Fruit fly (Drosophila melanogaster): Measurements from ENCODE around the gene Flad2.

The Flad2 gene

DNA sequence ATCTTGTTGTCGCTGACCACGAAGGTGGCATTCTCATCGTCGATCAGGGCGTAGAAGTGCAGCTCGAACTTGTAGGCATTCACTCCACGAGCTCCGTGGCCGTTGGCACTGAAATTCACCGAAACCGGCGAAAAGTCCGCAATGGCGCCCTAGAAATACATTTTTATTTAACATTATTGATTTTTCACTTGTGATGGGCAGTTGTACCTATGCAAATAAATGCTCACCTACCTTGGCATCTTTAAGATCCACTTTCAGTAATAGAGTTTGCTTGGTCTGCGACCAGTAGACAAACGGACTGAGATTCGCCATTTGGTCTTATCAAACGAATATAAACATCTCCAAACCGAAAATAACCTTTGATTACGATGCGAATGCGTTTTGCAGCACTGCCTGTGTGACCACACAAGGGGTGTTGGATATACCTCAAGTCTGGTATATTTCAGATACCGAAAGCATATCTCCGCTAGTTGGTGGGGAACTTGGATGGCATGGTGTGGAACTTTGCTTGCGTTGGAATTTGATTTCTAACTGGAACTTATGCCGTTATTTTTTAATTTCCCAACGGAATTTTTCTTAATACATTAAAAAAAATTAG, 33.0 kb downstream of the Flad2 start, which contains the start of gene Hacd2 (continued):
- TF ChIP-seq CG13775 (GFP tag; optimal IDR thresholded peaks at IDR 0.05) (no peak), unpg (GFP tag; optimal IDR thresholded peaks at IDR 0.05) (no peak), CG8478 (optimal IDR thresholded peaks at IDR 0.05) (no peak), gsb (GFP tag; IDR thresholded peaks at IDR 0.05) (no peak), vfl (GFP tag; optimal IDR thresholded peaks at IDR 0.05) (peak; percentile 20), HmgD (GFP tag; optimal IDR thresholded peaks at IDR 0.05) (peak; percentile 72), Chrac-16 (GFP tag; optimal IDR thresholded peaks at IDR 0.05) (no peak), slou (GFP tag; optimal IDR thresholded peaks at IDR 0.05) (no peak), Lhr (GFP tag; optimal IDR thresholded peaks at IDR 0.05) (peak; percentile 92), fd96Cb (tag; optimal IDR thresholded peaks at IDR 0.05) (no peak), GATAe (GFP tag; conservative IDR thresholded peaks at IDR 0.05) (peak; percentile 41), Ets65A (GFP tag) (peak; percentile 76), Bdp1 (GFP tag; optimal IDR thresholded peaks at IDR 0.05) (peak; percentile 1), org-1 (GFP tag; optimal IDR thresholded peaks at IDR 0.05) (no peak), hbn (GFP tag; IDR thresholded peaks at IDR 0.05; ENCODE audit: partially characterized antibody) (no peak), CG12744 (GFP tag; optimal IDR thresholded peaks at IDR 0.05) (peak; percentile 26), CG6272 (GFP tag; IDR thresholded peaks at IDR 0.05) (0 out of 2 replicates have a peak, but pooled peaks have one; percentile 16), Max (GFP tag; optimal IDR thresholded peaks at IDR 0.05) (peak; percentile 3), CG14667 (GFP tag; IDR thresholded peaks at IDR 0.05) (no peak), run (tag; optimal IDR thresholded peaks at IDR 0.05) (no peak), grau (tag; optimal IDR thresholded peaks at IDR 0.05) (no peak), eve (GFP tag; optimal IDR thresholded peaks at IDR 0.05) (no peak), CG18599 (GFP tag; optimal IDR thresholded peaks at IDR 0.05) (no peak), CG12942 (GFP tag; optimal IDR thresholded peaks at IDR 0.05) (peak; percentile 17), Sry-β (GFP tag; optimal IDR thresholded peaks at IDR 0.05) (no peak), Blimp-1 (GFP tag; optimal IDR thresholded peaks at IDR 0.05) (no peak), CG4328 (GFP tag; optimal IDR thresholded peaks at IDR 0.05) (no peak), da (GFP tag; optimal IDR thresholded peaks at IDR 0.05) (no peak), nerfin-2 (GFP tag; IDR thresholded peaks at IDR 0.05; ENCODE audit: partially characterized antibody) (no peak), CkIIα-i1 (GFP tag; IDR thresholded peaks at IDR 0.05) (no peak), ash1 (GFP tag; optimal IDR thresholded peaks at IDR 0.05) (no peak), CG12659 (GFP tag; optimal IDR thresholded peaks at IDR 0.05) (peak; percentile 76), vnd (GFP tag; IDR thresholded peaks at IDR 0.05; ENCODE audit: partially characterized antibody) (no peak), psq (GFP tag; optimal IDR thresholded peaks at IDR 0.05) (no peak), hkb (optimal IDR thresholded peaks at IDR 0.05) (no peak), hkb (GFP tag; IDR thresholded peaks at IDR 0.05) (no peak), CHES-1-like (GFP tag; optimal IDR thresholded peaks at IDR 0.05) (peak; percentile 55), CG7786 (GFP tag; optimal IDR thresholded peaks at IDR 0.05) (peak; percentile 23), H2.0 (GFP tag; IDR thresholded peaks at IDR 0.05) (no peak), H15 (GFP tag; IDR thresholded peaks at IDR 0.05) (no peak), ro (GFP tag; IDR thresholded peaks at IDR 0.05) (no peak), CG5953 (GFP tag; IDR thresholded peaks at IDR 0.05) (no peak), CG10565 (GFP tag; optimal IDR thresholded peaks at IDR 0.05) (no peak), kay (GFP tag; optimal IDR thresholded peaks at IDR 0.05) (no peak), NK7.1 (GFP tag; optimal IDR thresholded peaks at IDR 0.05) (no peak), CG3407 (GFP tag; optimal IDR thresholded peaks at IDR 0.05) (no peak), CG31388 (GFP tag; optimal IDR thresholded peaks at IDR 0.05) (no peak), CG14441 (GFP tag; IDR thresholded peaks at IDR 0.05) (no peak), Atf6 (GFP tag; IDR thresholded peaks at IDR 0.05) (no peak), HLHmδ (GFP tag; optimal IDR thresholded peaks at IDR 0.05) (no peak), ham (GFP tag; IDR thresholded peaks at IDR 0.05) (no peak), CG30431 (GFP tag; optimal IDR thresholded peaks at IDR 0.05) (no peak)

Measured in whole organism, embryonic.